Fruit fly (Drosophila melanogaster): ENCODE measurements around the gene Ets65A.

The Ets65A gene

dm6 chr3L:6104551-6104950 is 7.1 kb downstream of the Ets65A start (continued):
- no peak for TF ChIP-seq H2.0 (GFP tag; IDR thresholded peaks at IDR 0.05)
- no peak for TF ChIP-seq D19B (GFP tag; optimal IDR thresholded peaks at IDR 0.05)
- no peak for TF ChIP-seq gcm (GFP tag; optimal IDR thresholded peaks at IDR 0.05)
- no peak for TF ChIP-seq CG5245 (GFP tag; optimal IDR thresholded peaks at IDR 0.05)
- TF ChIP-seq bbx (GFP tag; IDR thresholded peaks at IDR 0.05; ENCODE audit: partially characterized antibody), result no peak
- no peak for TF ChIP-seq CG2678 (tag; optimal IDR thresholded peaks at IDR 0.05)
- TF ChIP-seq lola (GFP tag; optimal IDR thresholded peaks at IDR 0.05), result no peak
- TF ChIP-seq Ada2b (GFP tag; IDR thresholded peaks at IDR 0.05), result no peak
- peak; percentile 95 for TF ChIP-seq Hey (tag; optimal IDR thresholded peaks at IDR 0.05)
- no peak for TF ChIP-seq CG11398 (GFP tag; optimal IDR thresholded peaks at IDR 0.05)
- no peak for TF ChIP-seq stc (GFP tag; IDR thresholded peaks at IDR 0.05)
- peak; percentile 23 for TF ChIP-seq grn (GFP tag; optimal IDR thresholded peaks at IDR 0.05)
- TF ChIP-seq CG2889 (GFP tag; IDR thresholded peaks at IDR 0.05), result 0 out of 3 replicates have a peak, but pooled peaks have one; percentile 18
- TF ChIP-seq CG8388 (GFP tag; optimal IDR thresholded peaks at IDR 0.05), result no peak
- no peak for TF ChIP-seq Hsf (GFP tag; optimal IDR thresholded peaks at IDR 0.05)
- no peak for TF ChIP-seq Ets97D (GFP tag; optimal IDR thresholded peaks at IDR 0.05)
- no peak for TF ChIP-seq sc (optimal IDR thresholded peaks at IDR 0.05)
- no peak for TF ChIP-seq sc (GFP tag; optimal IDR thresholded peaks at IDR 0.05)
- TF ChIP-seq Abd-B (GFP tag; optimal IDR thresholded peaks at IDR 0.05), result no peak
- no peak for TF ChIP-seq Jarid2 (GFP tag; optimal IDR thresholded peaks at IDR 0.05)
- peak; percentile 94 for TF ChIP-seq gsb-n (tag; optimal IDR thresholded peaks at IDR 0.05)
- peak; percentile 12 for TF ChIP-seq CTCF (GFP tag; optimal IDR thresholded peaks at IDR 0.05)
- peak; percentile 81 for TF ChIP-seq oc (tag; optimal IDR thresholded peaks at IDR 0.05)
- TF ChIP-seq Asciz (GFP tag; optimal IDR thresholded peaks at IDR 0.05), result no peak
- no peak for TF ChIP-seq Mes4 (GFP tag; optimal IDR thresholded peaks at IDR 0.05)
- no peak for TF ChIP-seq Six4 (GFP tag; optimal IDR thresholded peaks at IDR 0.05)

dm6 chr3L:6105435-6105834 is 8.0 kb downstream of the Ets65A start:
- TF ChIP-seq Ets65A (GFP tag), result peak; percentile 92
- TF ChIP-seq tna (GFP tag; IDR thresholded peaks at IDR 0.05; ENCODE audit: partially characterized antibody), result no peak
- no peak for TF ChIP-seq CG18764 (GFP tag; optimal IDR thresholded peaks at IDR 0.05)

dm6 chr3L:6106717-6107116 is 9.3 kb downstream of the Ets65A start:
- TF ChIP-seq pros (GFP tag; optimal IDR thresholded peaks at IDR 0.05), result peak; percentile 49
- TF ChIP-seq otp (GFP tag; IDR thresholded peaks at IDR 0.05), result peak; percentile 34; the same call in 1 of the 3 replicates
- TF ChIP-seq Ada2b (GFP tag; IDR thresholded peaks at IDR 0.05), result no peak
- TF ChIP-seq Abd-B (GFP tag; optimal IDR thresholded peaks at IDR 0.05), result no peak
- TF ChIP-seq nerfin-1 (tag; optimal IDR thresholded peaks at IDR 0.05), result peak; percentile 13
- peak; percentile 63 for TF ChIP-seq crol (GFP tag; IDR thresholded peaks at IDR 0.05)
- peak; percentile 28 for TF ChIP-seq gsb-n (tag; optimal IDR thresholded peaks at IDR 0.05)
- TF ChIP-seq Hey (tag; optimal IDR thresholded peaks at IDR 0.05), result peak; percentile 79
- peak in 1 of 2 experiments; percentile 72 for TF ChIP-seq Hr78 (GFP tag; optimal IDR thresholded peaks at IDR 0.05)
- TF ChIP-seq oc (tag; optimal IDR thresholded peaks at IDR 0.05), result peak; percentile 70
- TF ChIP-seq kni (GFP tag; optimal IDR thresholded peaks at IDR 0.05), result peak; percentile 3
- TF ChIP-seq tll (GFP tag; optimal IDR thresholded peaks at IDR 0.05), result peak in 1 of 2 experiments; percentile 56
- peak; percentile 33 for TF ChIP-seq cwo (GFP tag; optimal IDR thresholded peaks at IDR 0.05)
- TF ChIP-seq Nf-YB (GFP tag; optimal IDR thresholded peaks at IDR 0.05), result peak; percentile 56
- TF ChIP-seq Vsx1 (GFP tag; optimal IDR thresholded peaks at IDR 0.05), result peak; percentile 20
- TF ChIP-seq CG3847 (GFP tag; IDR thresholded peaks at IDR 0.05), result no peak
- no peak for TF ChIP-seq CG6175 (GFP tag; IDR thresholded peaks at IDR 0.05)
- no peak for TF ChIP-seq CkIIα-i1 (GFP tag; IDR thresholded peaks at IDR 0.05)
- TF ChIP-seq Nf-YC (tag; optimal IDR thresholded peaks at IDR 0.05), result peak; percentile 23
